Fruit fly (Drosophila melanogaster) whole organism, adult: Measurements from ENCODE around the gene CG17233.
A peak's percentile ranks its signal among the peaks of the same experiment; 100 is the strongest.

Experiments
- CG11617 ChIP-seq: fragments of 200-800 bp; sonication (Bioruptor generic); optimal IDR thresholded peaks from 2 replicates; lab custom pipeline; 2017; ENCODE audit warnings: mild to moderate bottlenecking, missing biosample characterization, missing genetic modification reagents, missing genetic modification characterization
- CG12768 ChIP-seq: fragments of 200-800 bp; sonication (Bioruptor generic); optimal IDR thresholded peaks from 2 replicates; lab custom pipeline; 2017; ENCODE audit warnings: missing biosample characterization, missing genetic modification characterization, mild to moderate bottlenecking, moderate library complexity, missing genetic modification reagents
- CG14711 ChIP-seq: fragments of 200-800 bp; sonication (Bioruptor generic); optimal IDR thresholded peaks from 2 replicates; lab custom pipeline; 2018; ENCODE audit warnings: missing biosample characterization, mild to moderate bottlenecking, missing genetic modification characterization, moderate library complexity
- CG1620 ChIP-seq: fragments of 200-800 bp; sonication (Bioruptor generic); optimal IDR thresholded peaks from 2 replicates; lab custom pipeline; 2016; ENCODE audit warnings: missing biosample characterization, missing genetic modification characterization
- CG33017 ChIP-seq: fragments of 200-800 bp; sonication (Bioruptor generic); optimal IDR thresholded peaks from 2 replicates; lab custom pipeline; 2018; ENCODE audit warnings: missing biosample characterization, mild to moderate bottlenecking, missing genetic modification characterization, moderate library complexity
- CG5204 ChIP-seq: fragments of 200-800 bp; sonication (Bioruptor generic); optimal IDR thresholded peaks from 2 replicates; lab custom pipeline; 2016; ENCODE audit warnings: missing biosample characterization, missing genetic modification characterization
- CG7045 ChIP-seq: fragments of 200-800 bp; sonication (Bioruptor generic); optimal IDR thresholded peaks from 2 replicates; lab custom pipeline; 2017; ENCODE audit warnings: missing biosample characterization, mild to moderate bottlenecking, missing genetic modification characterization
- CG7101 ChIP-seq: fragments of 200-800 bp; sonication (Bioruptor generic); optimal IDR thresholded peaks from 2 replicates; lab custom pipeline; 2018; ENCODE audit warnings: missing biosample characterization, mild to moderate bottlenecking, missing genetic modification characterization, moderate library complexity
- Clk ChIP-seq: fragments of 200-800 bp; sonication (Bioruptor generic); optimal IDR thresholded peaks from 2 replicates; lab custom pipeline; 2017; ENCODE audit warnings: missing biosample characterization, missing genetic modification characterization
- Crg-1 ChIP-seq: fragments of 200-800 bp; sonication (Bioruptor generic); optimal IDR thresholded peaks from 2 replicates; lab custom pipeline; 2016; ENCODE audit warnings: missing biosample characterization, missing genetic modification characterization
- Hr96 ChIP-seq: fragments of 200-800 bp; sonication (Bioruptor generic); optimal IDR thresholded peaks from 2 replicates; lab custom pipeline; 2016; ENCODE audit warnings: missing biosample characterization, missing genetic modification characterization
- Mnt ChIP-seq: fragments of 200-800 bp; sonication (Bioruptor generic); optimal IDR thresholded peaks from 2 replicates; lab custom pipeline; 2016; ENCODE audit warnings: missing biosample characterization, mild to moderate bottlenecking, missing genetic modification characterization
- bab1 ChIP-seq: fragments of 200-800 bp; sonication (Bioruptor generic); optimal IDR thresholded peaks from 3 replicates; lab custom pipeline; 2019; ENCODE audit warnings: missing biosample characterization, mild to moderate bottlenecking, missing genetic modification characterization, moderate library complexity
- cic ChIP-seq: fragments of 200-800 bp; sonication (Bioruptor generic); optimal IDR thresholded peaks from 2 replicates; lab custom pipeline; 2017; ENCODE audit warnings: missing biosample characterization, mild to moderate bottlenecking, missing genetic modification characterization, moderate library complexity
- cnc ChIP-seq, 2 experiments: fragments of >200 bp; optimal IDR thresholded peaks; 2 replicates each; lab custom pipeline; 2017
- kay ChIP-seq: fragments of 200-800 bp; sonication (Bioruptor generic); peaks from one replicate; lab custom pipeline; 2016; ENCODE audit warnings: missing biosample characterization, missing genetic modification characterization, borderline replicate concordance
- ovo ChIP-seq: fragments of 200-800 bp; sonication (Bioruptor generic); optimal IDR thresholded peaks from 2 replicates; lab custom pipeline; 2016; ENCODE audit warnings: missing biosample characterization, missing genetic modification characterization
- pad ChIP-seq: fragments of 200-800 bp; sonication (Bioruptor generic); optimal IDR thresholded peaks from 3 replicates; lab custom pipeline; 2017; ENCODE audit warnings: missing biosample characterization, missing genetic modification characterization, mild to moderate bottlenecking, moderate library complexity, missing genetic modification reagents
- tj ChIP-seq: fragments of 200-800 bp; sonication (Bioruptor generic); optimal IDR thresholded peaks from 3 replicates; lab custom pipeline; 2017; ENCODE audit warnings: missing biosample characterization, mild to moderate bottlenecking, missing genetic modification characterization, moderate library complexity
- toe ChIP-seq: fragments of 200-800 bp; sonication (Bioruptor generic); optimal IDR thresholded peaks from 2 replicates; lab custom pipeline; 2016; ENCODE audit warnings: missing biosample characterization, missing genetic modification characterization

CG17233 gene

DNA sequence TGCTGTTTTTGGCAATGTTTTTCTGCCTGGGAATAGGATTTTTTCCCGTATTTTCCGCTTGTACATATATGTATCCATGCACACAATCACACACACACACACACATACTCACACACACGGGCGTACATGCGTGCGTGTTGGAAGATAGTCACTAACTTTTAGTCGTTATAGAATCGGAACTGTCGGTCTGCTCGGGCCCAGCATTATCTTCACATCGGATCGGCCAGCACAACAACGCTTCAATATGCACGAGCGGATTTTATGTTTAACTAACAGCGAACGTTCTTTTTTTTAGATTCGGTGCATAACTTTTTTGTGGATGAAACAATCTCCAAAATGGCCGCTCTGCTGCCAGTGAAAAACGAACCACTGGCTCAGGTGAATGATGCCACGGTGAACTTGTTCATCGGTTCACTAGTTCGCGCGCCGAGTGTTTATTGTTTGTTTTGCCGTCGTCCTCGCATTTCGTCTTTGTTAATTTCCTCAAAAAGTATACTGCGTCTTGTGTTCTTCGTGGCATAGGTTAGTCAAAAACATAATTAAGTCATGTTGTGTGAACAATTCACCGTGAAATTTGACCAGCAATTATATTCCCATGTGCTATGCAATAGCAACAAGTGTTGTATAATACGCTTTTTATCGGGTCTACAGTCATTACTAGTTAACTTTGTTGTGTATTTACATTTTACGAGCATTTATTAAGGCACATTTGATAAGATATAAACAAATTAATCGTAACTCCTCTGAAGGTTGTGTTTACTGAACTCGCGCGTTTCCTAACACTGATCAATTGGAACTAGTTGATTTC, at the start of gene CG17233, which contains the start of gene CG6951:
Gene CG17233 (minus strand): TSS at position 741 of the 808 bp plus-strand sequence.
Gene CG6951 (plus strand): TSS at position 105 of the 808 bp plus-strand sequence.
- no peak for TF ChIP-seq CG33017
- no peak for TF ChIP-seq CG7101 (tag; lab: Kevin White, UChicago)
- TF ChIP-seq kay (GFP tag; lab: Kevin White, UChicago) = no peak
- peak; percentile 34 for TF ChIP-seq Hr96 (GFP tag; lab: Kevin White, UChicago)
- no peak for TF ChIP-seq CG11617 (GFP tag; lab: Kevin White, UChicago)
- no peak for TF ChIP-seq Crg-1 (GFP tag; lab: Kevin White, UChicago)
- TF ChIP-seq cic (GFP tag; lab: Kevin White, UChicago) = no peak
- peak; percentile 26 for TF ChIP-seq bab1 (GFP tag; lab: Kevin White, UChicago)
- TF ChIP-seq ovo = no peak
- TF ChIP-seq CG7045 (GFP tag; lab: Kevin White, UChicago) = no peak
- peak; percentile 19 for TF ChIP-seq toe (GFP tag; lab: Kevin White, UChicago)
- peak; percentile 38 for TF ChIP-seq Mnt (GFP tag; lab: Kevin White, UChicago)
- TF ChIP-seq CG5204 (GFP tag; lab: Kevin White, UChicago) = no peak
- TF ChIP-seq CG12768 (GFP tag; lab: Kevin White, UChicago) = no peak
- TF ChIP-seq tj (GFP tag; lab: Kevin White, UChicago) = no peak
- no peak for TF ChIP-seq cnc (optimal IDR thresholded peaks at IDR 0.05; lab: Kevin White, UChicago)
- no peak for TF ChIP-seq CG14711 (tag; lab: Kevin White, UChicago)
- TF ChIP-seq CG1620 (GFP tag; lab: Kevin White, UChicago) = no peak
- no peak for TF ChIP-seq Clk (GFP tag; lab: Kevin White, UChicago)
- no peak for TF ChIP-seq pad

DNA sequence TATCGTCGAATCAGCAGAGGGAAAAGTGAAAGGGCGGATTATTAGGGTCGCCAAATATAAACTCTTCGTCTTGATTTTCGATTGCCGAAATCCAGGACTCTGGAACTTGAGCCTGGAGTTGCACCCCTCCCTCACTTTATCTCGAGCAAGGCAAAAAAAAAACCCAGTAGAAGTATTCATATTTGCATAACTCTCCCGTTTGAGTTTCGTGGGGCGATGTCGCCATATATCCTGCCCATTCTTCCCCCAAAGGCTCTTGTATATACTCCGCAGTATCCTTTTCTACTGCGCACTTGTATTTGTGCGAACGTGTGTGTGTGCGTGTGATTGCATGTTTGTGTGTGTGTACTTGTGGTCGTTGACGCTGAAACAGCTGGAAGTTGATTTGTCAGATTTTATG, 45.3 kb upstream of the CG17233 start:
- no peak for TF ChIP-seq CG14711 (tag; lab: Kevin White, UChicago)
- TF ChIP-seq toe (GFP tag; lab: Kevin White, UChicago) = no peak
- TF ChIP-seq kay (GFP tag; lab: Kevin White, UChicago) = no peak
- TF ChIP-seq CG11617 (GFP tag; lab: Kevin White, UChicago) = no peak
- TF ChIP-seq CG12768 (GFP tag; lab: Kevin White, UChicago) = no peak
- TF ChIP-seq CG5204 (GFP tag; lab: Kevin White, UChicago) = no peak
- TF ChIP-seq Crg-1 (GFP tag; lab: Kevin White, UChicago) = no peak
- TF ChIP-seq Mnt (GFP tag; lab: Kevin White, UChicago) = no peak
- TF ChIP-seq cnc (optimal IDR thresholded peaks at IDR 0.05; lab: Kevin White, UChicago) = no peak
- no peak for TF ChIP-seq bab1 (GFP tag; lab: Kevin White, UChicago)
- no peak for TF ChIP-seq CG7045 (GFP tag; lab: Kevin White, UChicago)
- TF ChIP-seq tj (GFP tag; lab: Kevin White, UChicago) = no peak
- TF ChIP-seq Clk (GFP tag; lab: Kevin White, UChicago) = no peak
- TF ChIP-seq CG1620 (GFP tag; lab: Kevin White, UChicago) = no peak
- TF ChIP-seq Hr96 (GFP tag; lab: Kevin White, UChicago) = no peak
- no peak for TF ChIP-seq cic (GFP tag; lab: Kevin White, UChicago)
- no peak for TF ChIP-seq ovo
- no peak for TF ChIP-seq CG33017

DNA sequence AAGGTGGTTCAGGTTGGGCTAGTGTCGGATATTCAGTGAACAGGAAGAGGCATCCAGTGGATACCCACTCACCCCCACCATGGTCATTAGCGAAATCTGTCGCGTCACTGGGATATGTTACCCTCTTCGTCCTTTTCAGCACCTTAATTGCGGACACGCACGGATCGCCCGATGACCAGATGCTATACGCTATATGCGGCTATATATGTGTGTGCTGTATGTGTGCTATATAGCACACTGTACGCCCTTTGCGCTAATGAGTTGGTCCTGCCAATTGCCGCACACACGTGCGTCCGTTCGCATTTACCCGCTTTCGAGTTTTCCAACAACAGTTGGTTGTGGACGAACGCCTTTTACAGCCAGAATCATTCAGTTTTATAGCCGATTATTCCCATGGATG, 39.6 kb upstream of the CG17233 start:
- TF ChIP-seq toe (GFP tag; lab: Kevin White, UChicago) (no peak), Clk (GFP tag; lab: Kevin White, UChicago) (no peak), Crg-1 (GFP tag; lab: Kevin White, UChicago) (no peak), CG1620 (GFP tag; lab: Kevin White, UChicago) (no peak), cic (GFP tag; lab: Kevin White, UChicago) (no peak), CG12768 (GFP tag; lab: Kevin White, UChicago) (no peak), CG7045 (GFP tag; lab: Kevin White, UChicago) (no peak), CG5204 (GFP tag; lab: Kevin White, UChicago) (no peak), ovo (no peak), tj (GFP tag; lab: Kevin White, UChicago) (no peak), kay (GFP tag; lab: Kevin White, UChicago) (no peak), CG11617 (GFP tag; lab: Kevin White, UChicago) (no peak), cnc (optimal IDR thresholded peaks at IDR 0.05; lab: Kevin White, UChicago) (no peak), Hr96 (GFP tag; lab: Kevin White, UChicago) (no peak)

DNA sequence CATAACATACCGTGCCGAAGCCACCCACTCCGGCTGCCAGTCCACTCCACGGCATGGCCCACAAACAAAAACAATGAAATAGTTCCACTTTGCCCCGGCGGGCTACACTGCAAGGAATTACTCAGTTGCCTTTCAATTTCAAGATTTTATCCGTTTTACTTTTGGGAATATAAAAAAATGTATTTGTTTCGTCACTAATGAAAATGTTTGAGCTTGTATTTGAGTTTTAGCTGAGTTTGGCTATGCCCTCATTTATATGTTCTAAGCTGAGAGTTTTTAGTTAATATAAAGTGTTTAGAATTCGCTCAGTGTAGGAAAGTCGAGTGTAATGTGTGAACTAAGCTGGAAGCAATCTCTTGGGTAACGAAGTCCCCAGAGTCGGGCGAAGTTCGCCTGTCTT, 34.9 kb upstream of the CG17233 start:
- no peak for TF ChIP-seq ovo
- no peak for TF ChIP-seq kay (GFP tag; lab: Kevin White, UChicago)
- TF ChIP-seq CG11617 (GFP tag; lab: Kevin White, UChicago) = no peak
- no peak for TF ChIP-seq Mnt (GFP tag; lab: Kevin White, UChicago)
- TF ChIP-seq CG7045 (GFP tag; lab: Kevin White, UChicago) = no peak
- TF ChIP-seq cnc (optimal IDR thresholded peaks at IDR 0.05; lab: Kevin White, UChicago) = no peak
- TF ChIP-seq toe (GFP tag; lab: Kevin White, UChicago) = no peak
- no peak for TF ChIP-seq CG7101 (tag; lab: Kevin White, UChicago)
- no peak for TF ChIP-seq CG5204 (GFP tag; lab: Kevin White, UChicago)
- TF ChIP-seq Crg-1 (GFP tag; lab: Kevin White, UChicago) = no peak
- TF ChIP-seq Clk (GFP tag; lab: Kevin White, UChicago) = no peak
- TF ChIP-seq cic (GFP tag; lab: Kevin White, UChicago) = no peak
- TF ChIP-seq CG12768 (GFP tag; lab: Kevin White, UChicago) = no peak

DNA sequence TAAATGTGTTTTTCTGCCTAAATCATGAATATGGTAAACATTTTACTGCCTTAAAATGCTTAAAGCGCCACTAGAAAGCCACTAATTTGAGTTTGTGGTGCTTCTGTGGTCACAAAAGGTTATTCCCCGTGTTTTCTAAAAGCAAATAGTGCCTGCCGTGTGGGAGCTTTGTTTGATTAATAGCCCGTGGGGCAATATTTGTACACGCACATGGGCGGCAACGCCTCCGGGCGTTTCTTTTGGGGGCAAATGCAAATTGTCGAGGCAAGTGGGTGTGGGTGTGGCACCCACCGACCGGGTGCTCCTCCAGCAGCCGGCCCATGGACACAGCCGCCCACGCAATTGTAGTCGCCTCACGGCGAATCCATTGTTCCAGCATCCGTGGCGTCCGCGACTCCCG, 34.2 kb upstream of the CG17233 start:
- TF ChIP-seq CG11617 (GFP tag; lab: Kevin White, UChicago) (no peak), CG12768 (GFP tag; lab: Kevin White, UChicago) (no peak), cic (GFP tag; lab: Kevin White, UChicago) (no peak), CG7045 (GFP tag; lab: Kevin White, UChicago) (no peak), CG1620 (GFP tag; lab: Kevin White, UChicago) (no peak), bab1 (GFP tag; lab: Kevin White, UChicago) (no peak), tj (GFP tag; lab: Kevin White, UChicago) (no peak), Mnt (GFP tag; lab: Kevin White, UChicago) (no peak), toe (GFP tag; lab: Kevin White, UChicago) (no peak), kay (GFP tag; lab: Kevin White, UChicago) (no peak), Crg-1 (GFP tag; lab: Kevin White, UChicago) (no peak), pad (no peak), CG33017 (no peak), Clk (GFP tag; lab: Kevin White, UChicago) (no peak), ovo (no peak), CG14711 (tag; lab: Kevin White, UChicago) (no peak), CG7101 (tag; lab: Kevin White, UChicago) (no peak), Hr96 (GFP tag; lab: Kevin White, UChicago) (no peak), cnc (optimal IDR thresholded peaks at IDR 0.05; lab: Kevin White, UChicago) (no peak), CG5204 (GFP tag; lab: Kevin White, UChicago) (no peak)
